Fruit fly (Drosophila melanogaster) whole organism, embryonic: ENCODE data around the gene CG3841.

ENCODE experiments used
- ATbp ChIP-seq: fragments of 200-800 bp; sonication (Bioruptor generic); optimal IDR thresholded peaks from 2 replicates; lab custom pipeline; 2017; ENCODE audit warnings: missing biosample characterization, mild to moderate bottlenecking, missing genetic modification characterization, missing genetic modification reagents
- CG12236 ChIP-seq: fragments of 200-800 bp; sonication (Bioruptor generic); optimal IDR thresholded peaks from 2 replicates; lab custom pipeline; 2016; ENCODE audit warnings: missing biosample characterization, missing genetic modification characterization
- CG1233 ChIP-seq: fragments of 200-800 bp; sonication (Bioruptor generic); optimal IDR thresholded peaks from 4 replicates; lab custom pipeline; 2018; ENCODE audit warnings: missing biosample characterization, mild to moderate bottlenecking, missing genetic modification characterization
- CG13123 ChIP-seq: fragments of 200-800 bp; sonication (Bioruptor generic); optimal IDR thresholded peaks from 2 replicates; lab custom pipeline; 2016; ENCODE audit warnings: missing biosample characterization, missing genetic modification characterization
- CG14710 ChIP-seq: fragments of 200-800 bp; sonication (Bioruptor generic); optimal IDR thresholded peaks from 3 replicates; lab custom pipeline; 2019; ENCODE audit warnings: missing biosample characterization, mild to moderate bottlenecking, missing genetic modification characterization, moderate library complexity
- CG1529 ChIP-seq: fragments of 200-800 bp; sonication (Bioruptor generic); optimal IDR thresholded peaks from 3 replicates; lab custom pipeline; 2018; ENCODE audit warnings: missing biosample characterization, missing genetic modification characterization
- CG15696 ChIP-seq: fragments of 200-800 bp; sonication (Bioruptor generic); optimal IDR thresholded peaks from 2 replicates; lab custom pipeline; 2019; ENCODE audit warnings: missing biosample characterization, mild to moderate bottlenecking, missing genetic modification characterization, moderate library complexity
- CG16815 ChIP-seq: fragments of 200-800 bp; sonication (Bioruptor generic); optimal IDR thresholded peaks from 3 replicates; lab custom pipeline; 2017; ENCODE audit warnings: missing biosample characterization, mild to moderate bottlenecking, missing genetic modification characterization
- CG17361 ChIP-seq: fragments of 200-800 bp; sonication (Bioruptor generic); IDR thresholded peaks from 3 replicates; pipeline ENCODE4 v1.3.6; 2022; ENCODE audit warnings: missing biosample characterization, missing genetic modification characterization
- CG17612 ChIP-seq: fragments of 200-800 bp; sonication (Bioruptor generic); IDR thresholded peaks from 2 replicates; pipeline ENCODE4 v1.3.6; 2022; ENCODE audit warnings: missing biosample characterization, missing genetic modification characterization
- CG1832 ChIP-seq: fragments of 200-800 bp; sonication (Bioruptor generic); optimal IDR thresholded peaks from 2 replicates; lab custom pipeline; 2017; ENCODE audit warnings: missing biosample characterization, mild to moderate bottlenecking, missing genetic modification characterization, inconsistent platforms
- CG18599 ChIP-seq: fragments of 200-800 bp; sonication (Bioruptor generic); optimal IDR thresholded peaks from 3 replicates; lab custom pipeline; 2017; ENCODE audit warnings: missing biosample characterization, missing genetic modification characterization, mild to moderate bottlenecking, moderate library complexity, missing genetic modification reagents
- CG18764 ChIP-seq: fragments of 200-800 bp; sonication (Bioruptor generic); optimal IDR thresholded peaks from 3 replicates; lab custom pipeline; 2016; ENCODE audit warnings: missing biosample characterization, missing genetic modification characterization
- CG2199 ChIP-seq: fragments of 200-800 bp; sonication (Bioruptor generic); IDR thresholded peaks from 3 replicates; pipeline ENCODE4 v1.3.6; 2022; ENCODE audit warnings: missing biosample characterization, missing genetic modification characterization
- CG30431 ChIP-seq: fragments of 200-800 bp; sonication (Bioruptor generic); optimal IDR thresholded peaks from 2 replicates; lab custom pipeline; 2017; ENCODE audit warnings: missing biosample characterization, missing genetic modification characterization
- CG3065 ChIP-seq: fragments of 200-800 bp; sonication (Bioruptor generic); optimal IDR thresholded peaks from 2 replicates; lab custom pipeline; 2016; ENCODE audit warnings: missing biosample characterization, missing genetic modification characterization
- CG6765 ChIP-seq: fragments of 200-800 bp; sonication (Bioruptor generic); optimal IDR thresholded peaks from 3 replicates; lab custom pipeline; 2017; ENCODE audit warnings: missing biosample characterization, mild to moderate bottlenecking, missing genetic modification characterization
- CG7928 ChIP-seq: fragments of 200-800 bp; sonication (Bioruptor generic); optimal IDR thresholded peaks from 2 replicates; lab custom pipeline; 2017; ENCODE audit warnings: missing biosample characterization, mild to moderate bottlenecking, missing genetic modification characterization
- CG8359 ChIP-seq: fragments of 200-800 bp; sonication (Bioruptor generic); optimal IDR thresholded peaks from 2 replicates; lab custom pipeline; 2017; ENCODE audit warnings: missing biosample characterization, mild to moderate bottlenecking, missing genetic modification characterization, borderline replicate concordance
- Camta ChIP-seq: fragments of 200-800 bp; sonication (Bioruptor generic); optimal IDR thresholded peaks from 2 replicates; lab custom pipeline; 2016; ENCODE audit warnings: missing biosample characterization, missing genetic modification characterization
- Chrac-16 ChIP-seq: fragments of 200-800 bp; sonication (Bioruptor generic); optimal IDR thresholded peaks from 3 replicates; lab custom pipeline; 2016; ENCODE audit warnings: missing biosample characterization, missing genetic modification characterization
- CkIIα-i1 ChIP-seq: fragments of 200-800 bp; sonication (Bioruptor generic); IDR thresholded peaks from 2 replicates; pipeline ENCODE4 v1.3.6; 2022; ENCODE audit warnings: missing biosample characterization, missing genetic modification characterization
- D19B ChIP-seq: fragments of 200-800 bp; sonication (Bioruptor generic); optimal IDR thresholded peaks from 2 replicates; lab custom pipeline; 2017; ENCODE audit warnings: missing biosample characterization, mild to moderate bottlenecking, missing genetic modification characterization
- Ets97D ChIP-seq: fragments of 200-800 bp; sonication (Bioruptor generic); optimal IDR thresholded peaks from 3 replicates; lab custom pipeline; 2016; ENCODE audit warnings: missing biosample characterization, missing genetic modification characterization
- HmgD ChIP-seq: fragments of 200-800 bp; sonication (Bioruptor generic); optimal IDR thresholded peaks from 3 replicates; lab custom pipeline; 2016; ENCODE audit warnings: missing biosample characterization, missing genetic modification characterization
- Hr78 ChIP-seq, 2 experiments: fragments of 200-800 bp in 1 of 2; fragments of >200 bp in 1 of 2; sonication (Bioruptor generic) in 1 of 2; optimal IDR thresholded peaks; 2 replicates each; lab custom pipeline; 2017 to 2019; ENCODE audit warnings: missing biosample characterization in 2 of 2, missing genetic modification characterization in 2 of 2, mild to moderate bottlenecking in 1 of 2, moderate library complexity in 1 of 2
- MESR4 ChIP-seq: fragments of 200-800 bp; sonication (Bioruptor generic); optimal IDR thresholded peaks from 2 replicates; lab custom pipeline; 2018; ENCODE audit warnings: missing biosample characterization, mild to moderate bottlenecking, missing genetic modification characterization, moderate library complexity
- Oli ChIP-seq: fragments of 200-800 bp; sonication (Bioruptor generic); optimal IDR thresholded peaks from 2 replicates; lab custom pipeline; 2018; ENCODE audit warnings: missing biosample characterization, mild to moderate bottlenecking, missing genetic modification characterization, moderate library complexity
- Poxn ChIP-seq: fragments of 200-800 bp; sonication (Bioruptor generic); IDR thresholded peaks from 2 replicates; pipeline ENCODE4 v1.3.6; 2022; ENCODE audit warnings: missing biosample characterization, missing genetic modification characterization
- Rx ChIP-seq: fragments of 200-800 bp; sonication (Bioruptor generic); IDR thresholded peaks from 2 replicates; pipeline ENCODE4 v1.3.6; 2022; ENCODE audit warnings: missing biosample characterization, missing genetic modification characterization
- Spps ChIP-seq: fragments of 200-800 bp; sonication (Bioruptor generic); optimal IDR thresholded peaks from 2 replicates; lab custom pipeline; 2018; ENCODE audit warnings: missing biosample characterization, mild to moderate bottlenecking, missing genetic modification characterization
- aop ChIP-seq: fragments of 200-800 bp; sonication (Bioruptor generic); IDR thresholded peaks from 2 replicates; pipeline ENCODE4 v1.3.6; 2022; ENCODE audit warnings: missing biosample characterization, missing genetic modification characterization
- bsh ChIP-seq, 2 experiments: fragments of 200-800 bp; sonication (Bioruptor generic); optimal IDR thresholded peaks; 2 replicates each; lab custom pipeline; 2017 to 2018; ENCODE audit warnings: mild to moderate bottlenecking in 2 of 2, missing biosample characterization in 2 of 2, missing genetic modification characterization in 2 of 2, moderate library complexity in 1 of 2
- chinmo ChIP-seq: fragments of 200-800 bp; sonication (Bioruptor generic); IDR thresholded peaks from 4 replicates; pipeline ENCODE4 v1.3.6; 2022; ENCODE audit warnings: missing biosample characterization, missing genetic modification characterization; ENCODE audit not compliant: partially characterized antibody
- cwo ChIP-seq: fragments of 200-800 bp; sonication (Bioruptor generic); optimal IDR thresholded peaks from 3 replicates; lab custom pipeline; 2017; ENCODE audit warnings: missing biosample characterization, missing genetic modification characterization, mild to moderate bottlenecking, moderate library complexity, missing genetic modification reagents
- dm ChIP-seq: fragments of 200-800 bp; sonication (Bioruptor generic); optimal IDR thresholded peaks from 3 replicates; lab custom pipeline; 2016; ENCODE audit warnings: missing biosample characterization, missing genetic modification characterization
- eve ChIP-seq, 2 experiments: fragments of >200 bp; optimal IDR thresholded peaks; 2 replicates each; lab custom pipeline; 2017; ENCODE audit warnings: missing biosample characterization in 2 of 2, missing genetic modification characterization in 2 of 2
- exex ChIP-seq: fragments of 200-800 bp; sonication (Bioruptor generic); optimal IDR thresholded peaks from 4 replicates; lab custom pipeline; 2018; ENCODE audit warnings: missing biosample characterization, mild to moderate bottlenecking, missing genetic modification characterization, moderate library complexity
- fd3F ChIP-seq: fragments of 200-800 bp; sonication (Bioruptor generic); optimal IDR thresholded peaks from 2 replicates; lab custom pipeline; 2018; ENCODE audit warnings: missing biosample characterization, mild to moderate bottlenecking, missing genetic modification characterization, moderate library complexity
- hb ChIP-seq: fragments of 200-800 bp; sonication (Bioruptor generic); IDR thresholded peaks from 3 replicates; pipeline ENCODE4 v1.3.6; 2022; ENCODE audit warnings: missing biosample characterization, missing genetic modification characterization; ENCODE audit not compliant: partially characterized antibody
- hth ChIP-seq: fragments of >200 bp; optimal IDR thresholded peaks from 2 replicates; lab custom pipeline; 2017; ENCODE audit warnings: inconsistent platforms
- nerfin-1 ChIP-seq: fragments of 200-800 bp; sonication (Bioruptor generic); optimal IDR thresholded peaks from 3 replicates; lab custom pipeline; 2019; ENCODE audit warnings: missing biosample characterization, mild to moderate bottlenecking, missing genetic modification characterization, moderate library complexity
- org-1 ChIP-seq: fragments of 200-800 bp; sonication (Bioruptor generic); optimal IDR thresholded peaks from 2 replicates; lab custom pipeline; 2017; ENCODE audit warnings: missing biosample characterization, missing genetic modification characterization
- peb ChIP-seq: fragments of 200-800 bp; sonication (Bioruptor generic); IDR thresholded peaks from 2 replicates; pipeline ENCODE4 v1.3.6; 2022; ENCODE audit warnings: missing biosample characterization, missing genetic modification characterization
- sd ChIP-seq: fragments of 200-800 bp; sonication (Bioruptor generic); optimal IDR thresholded peaks from 3 replicates; lab custom pipeline; 2018; ENCODE audit warnings: missing biosample characterization, mild to moderate bottlenecking, missing genetic modification characterization, moderate library complexity
- slp2 ChIP-seq: fragments of 200-800 bp; sonication (Bioruptor generic); optimal IDR thresholded peaks from 2 replicates; lab custom pipeline; 2016; ENCODE audit warnings: missing biosample characterization, missing genetic modification characterization
- tll ChIP-seq, 2 experiments: fragments of 200-800 bp in 1 of 2; fragments of >200 bp in 1 of 2; sonication (Bioruptor generic) in 1 of 2; optimal IDR thresholded peaks; 2 replicates each; lab custom pipeline; 2017 to 2019; ENCODE audit warnings: missing biosample characterization in 2 of 2, missing genetic modification characterization in 2 of 2, mild to moderate bottlenecking in 1 of 2, moderate library complexity in 1 of 2
- twi ChIP-seq: fragments of 200-800 bp; optimal IDR thresholded peaks from 2 replicates; lab custom pipeline; 2019; ENCODE audit warnings: missing biosample characterization, mild to moderate bottlenecking, missing genetic modification characterization, moderate library complexity
- usp ChIP-seq: fragments of >200 bp; optimal IDR thresholded peaks from 2 replicates; lab custom pipeline; 2017; ENCODE audit warnings: missing biosample characterization, missing genetic modification characterization
- yki ChIP-seq: fragments of >200 bp; optimal IDR thresholded peaks from 3 replicates; lab custom pipeline; 2018

Gene CG3841

DNA sequence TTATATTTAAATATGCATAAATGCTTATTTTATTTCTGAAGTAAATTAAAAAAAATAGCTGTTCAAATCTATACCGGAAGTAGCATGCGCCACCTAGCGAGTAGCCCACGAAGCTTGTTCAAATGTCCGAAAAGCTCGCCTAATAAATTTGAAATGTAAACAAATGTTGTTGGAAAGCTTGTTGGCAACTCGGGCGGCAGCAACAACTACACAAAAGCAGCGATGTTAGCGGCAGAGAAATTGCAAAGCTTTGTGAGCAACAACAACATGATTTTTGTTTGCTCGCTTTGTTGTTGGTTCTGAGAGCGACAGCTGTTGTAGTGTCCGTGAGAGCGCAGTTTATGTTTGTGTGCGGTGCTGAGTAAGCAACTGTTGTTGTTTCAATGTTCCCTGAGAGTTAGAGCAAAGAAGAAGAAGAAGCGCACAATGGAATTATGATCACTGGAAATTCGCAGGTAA, 21.8 kb upstream of the CG3841 start (continued):
- TF ChIP-seq CG17612 (GFP tag; lab: Robert Waterston, UW): peak; percentile 79
- TF ChIP-seq CkIIα-i1: peak; percentile 82; the same call in 1 of the 2 replicates
- peak; percentile 100 for TF ChIP-seq ATbp (GFP tag; lab: Kevin White, UChicago)
- TF ChIP-seq CG18599 (GFP tag; lab: Kevin White, UChicago): peak; percentile 98
- peak; percentile 94 for TF ChIP-seq CG13123
- peak; percentile 72; the same call in 1 of the 2 replicates for TF ChIP-seq Poxn
- TF ChIP-seq CG6765: peak; percentile 100
- TF ChIP-seq Ets97D (GFP tag; lab: Kevin White, UChicago): peak; percentile 100
- peak; percentile 92; the same call in 3 of the 4 replicates for TF ChIP-seq chinmo
- peak in 1 of 2 experiments; percentile 72 for TF ChIP-seq eve (GFP tag; optimal IDR thresholded peaks at IDR 0.05; lab: Kevin White, UChicago)
- peak; percentile 96 for TF ChIP-seq CG18764 (GFP tag; lab: Kevin White, UChicago)
- TF ChIP-seq Chrac-16 (GFP tag; lab: Kevin White, UChicago): peak; percentile 81
- peak; percentile 94 for TF ChIP-seq CG8359 (GFP tag; lab: Kevin White, UChicago)
- TF ChIP-seq cwo: peak; percentile 94
- TF ChIP-seq CG1832 (GFP tag; lab: Kevin White, UChicago): no peak
- TF ChIP-seq HmgD (GFP tag; lab: Kevin White, UChicago): peak; percentile 89
- TF ChIP-seq CG15696 (tag; lab: Kevin White, UChicago): peak; percentile 26
- peak; percentile 95 for TF ChIP-seq CG12236
- peak; percentile 93 for TF ChIP-seq CG17361
- TF ChIP-seq CG7928 (GFP tag; lab: Kevin White, UChicago): peak; percentile 80
- TF ChIP-seq D19B (GFP tag; lab: Kevin White, UChicago): peak; percentile 94
- no peak for TF ChIP-seq hth (lab: Kevin White, UChicago)
- peak; percentile 88; the same call in 2 of the 3 replicates for TF ChIP-seq CG2199 (GFP tag; lab: Robert Waterston, UW)
- peak; percentile 93 for TF ChIP-seq slp2
- peak; percentile 94 for TF ChIP-seq sd
- peak; percentile 94 for TF ChIP-seq Oli (tag; lab: Kevin White, UChicago)
- peak; percentile 97 for TF ChIP-seq Camta (GFP tag; lab: Kevin White, UChicago)
- peak; percentile 98 for TF ChIP-seq fd3F (GFP tag; lab: Kevin White, UChicago)
- no peak for TF ChIP-seq yki
- TF ChIP-seq hb (GFP tag; lab: Robert Waterston, UW): no peak
- TF ChIP-seq nerfin-1 (tag; lab: Kevin White, UChicago): peak; percentile 95
- TF ChIP-seq twi: peak; percentile 87
- peak; percentile 94 for TF ChIP-seq CG3065 (GFP tag; lab: Kevin White, UChicago)
- TF ChIP-seq Spps (tag; lab: Kevin White, UChicago): peak; percentile 91
- peak; percentile 88 for TF ChIP-seq CG14710
- TF ChIP-seq CG30431 (GFP tag; lab: Kevin White, UChicago): peak; percentile 90
- no peak for TF ChIP-seq CG16815
- peak; percentile 94 for TF ChIP-seq exex (tag; lab: Kevin White, UChicago)
- peak in 1 of 2 experiments; percentile 85 for TF ChIP-seq Hr78 (GFP tag; optimal IDR thresholded peaks at IDR 0.05; lab: Kevin White, UChicago)
- TF ChIP-seq aop: peak; percentile 78
- TF ChIP-seq bsh (GFP tag; optimal IDR thresholded peaks at IDR 0.05; lab: Kevin White, UChicago): peak; percentile 62 to 96
- TF ChIP-seq tll (GFP tag; optimal IDR thresholded peaks at IDR 0.05; lab: Kevin White, UChicago): peak in 1 of 2 experiments; percentile 31
- no peak for TF ChIP-seq usp (GFP tag; lab: Kevin White, UChicago)
- TF ChIP-seq peb: peak; percentile 86
- peak; percentile 93 for TF ChIP-seq dm (GFP tag; lab: Kevin White, UChicago)
- peak; percentile 98 for TF ChIP-seq CG1529
- peak; percentile 89 for TF ChIP-seq MESR4 (GFP tag; lab: Kevin White, UChicago)
- TF ChIP-seq org-1 (GFP tag; lab: Kevin White, UChicago): peak; percentile 98
- TF ChIP-seq Rx (GFP tag; lab: Robert Waterston, UW): peak; percentile 95
- TF ChIP-seq CG1233 (GFP tag; lab: Kevin White, UChicago): peak; percentile 99
